Worm (Caenorhabditis elegans) whole organism, mixed stage, embryonic: ENCODE results near the gene dib-1.
A peak's percentile ranks its signal among the peaks of the same experiment; 100 is the strongest.

Experiments
- ceh-39 ChIP-seq: fragments of 150-350 bp; optimal IDR thresholded peaks from 2 replicates; lab custom pipeline; 2014; ENCODE audit warnings: missing biosample characterization, missing genetic modification characterization
- lin-13 ChIP-seq: fragments of 150-350 bp; optimal IDR thresholded peaks from 2 replicates; lab custom pipeline; 2014; ENCODE audit warnings: missing biosample characterization, missing genetic modification characterization
- mab-5 ChIP-seq: fragments of 150-350 bp; optimal IDR thresholded peaks from 2 replicates; lab custom pipeline; 2014; ENCODE audit warnings: missing biosample characterization, missing genetic modification characterization
- sptf-1 ChIP-seq: sonication (generic microtip); optimal IDR thresholded peaks from 2 replicates; lab custom pipeline; 2017; ENCODE audit warnings: mild to moderate bottlenecking, missing genetic modification characterization, moderate library complexity, missing compliant biosample characterization
- ztf-11 ChIP-seq: fragments of 150-350 bp; optimal IDR thresholded peaks from 2 replicates; lab custom pipeline; 2014; ENCODE audit warnings: missing biosample characterization, missing genetic modification characterization

DNA sequence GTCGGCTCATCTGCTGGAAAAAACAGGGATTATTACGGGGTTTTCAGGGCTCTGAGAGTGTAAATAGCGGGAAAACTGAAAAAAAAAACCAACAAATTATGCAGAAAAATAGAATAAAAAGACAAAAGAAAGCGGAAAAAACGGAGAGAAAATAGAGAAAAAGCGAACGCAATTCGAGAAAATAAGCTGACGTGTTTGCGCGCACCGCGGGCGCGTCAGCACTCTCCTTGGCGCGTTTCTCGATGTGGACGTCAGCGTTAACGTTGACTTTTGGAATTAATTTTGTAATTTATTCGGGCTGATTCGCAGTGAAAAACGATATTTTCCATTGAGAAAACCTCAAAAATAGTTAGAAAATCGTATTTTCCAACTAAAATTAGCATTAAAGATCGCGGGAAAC lies 37.7 kb downstream of the dib-1 start, which contains the start of gene manf-1:
- TF ChIP-seq ceh-39 (tag; lab: Kevin White, UChicago), result no peak
- no peak for TF ChIP-seq sptf-1
- no peak for TF ChIP-seq ztf-11
- peak; percentile 80 for TF ChIP-seq lin-13
- no peak for TF ChIP-seq mab-5 (tag; lab: Kevin White, UChicago)
